Fruit fly (Drosophila melanogaster): ENCODE measurements around the gene CG5245.

dm6 chr3R:12405928-12406234 lies 23.5 kb upstream of the CG5245 start, which contains the start of gene Cyp9f2:
- TF ChIP-seq CG9948 (tag; optimal IDR thresholded peaks at IDR 0.05) (no peak), Ets98B (GFP tag; IDR thresholded peaks at IDR 0.05) (no peak), D1 (tag; optimal IDR thresholded peaks at IDR 0.05) (no peak), Pif1A (GFP tag; optimal IDR thresholded peaks at IDR 0.05) (no peak)
